Fruit fly (Drosophila melanogaster) Kc167 (cell line): ENCODE results near the gene CG31174.

Experiments
- Sin3A ChIP-seq: fragments of >200 bp; optimal IDR thresholded peaks from 2 replicates; lab custom pipeline; 2018; ENCODE audit warnings: missing external identifiers
- h ChIP-seq: fragments of >200 bp; optimal IDR thresholded peaks from 3 replicates; lab custom pipeline; 2018; ENCODE audit warnings: missing external identifiers

dm6 chr3R:21827453-21828039 is 41.8 kb downstream of the CG31174 start:
- no peak for TF ChIP-seq Sin3A
- no peak for TF ChIP-seq h
